Fruit fly (Drosophila melanogaster) whole organism, embryonic: ENCODE results near the gene CG8369.

Experiments used
- Abd-B ChIP-seq: fragments of 200-800 bp; sonication (Bioruptor generic); optimal IDR thresholded peaks from 2 replicates; lab custom pipeline; 2018; ENCODE audit warnings: missing biosample characterization, mild to moderate bottlenecking, missing genetic modification characterization, moderate library complexity
- Atf3 ChIP-seq: fragments of 200-800 bp; sonication (Bioruptor generic); optimal IDR thresholded peaks from 3 replicates; lab custom pipeline; 2016; ENCODE audit warnings: missing biosample characterization, missing genetic modification characterization
- Atf6 ChIP-seq: fragments of 200-800 bp; sonication (Bioruptor generic); IDR thresholded peaks from 2 replicates; pipeline ENCODE4 v1.3.6; 2022; ENCODE audit warnings: missing biosample characterization, missing genetic modification characterization
- Blimp-1 ChIP-seq: fragments of 200-800 bp; sonication (Bioruptor generic); optimal IDR thresholded peaks from 3 replicates; lab custom pipeline; 2018; ENCODE audit warnings: missing biosample characterization, missing genetic modification characterization, mild to moderate bottlenecking, moderate library complexity, missing genetic modification reagents
- CG11398 ChIP-seq: fragments of 200-800 bp; sonication (Bioruptor generic); optimal IDR thresholded peaks from 2 replicates; lab custom pipeline; 2016; ENCODE audit warnings: missing biosample characterization, missing genetic modification characterization
- CG13123 ChIP-seq: fragments of 200-800 bp; sonication (Bioruptor generic); optimal IDR thresholded peaks from 2 replicates; lab custom pipeline; 2016; ENCODE audit warnings: missing biosample characterization, missing genetic modification characterization
- CG14441 ChIP-seq: fragments of 200-800 bp; sonication (Bioruptor generic); IDR thresholded peaks from 2 replicates; pipeline ENCODE4 v1.3.6; 2022; ENCODE audit warnings: missing biosample characterization, missing genetic modification characterization
- CG14965 ChIP-seq: fragments of 200-800 bp; sonication (Bioruptor generic); optimal IDR thresholded peaks from 2 replicates; lab custom pipeline; 2016; ENCODE audit warnings: missing biosample characterization, missing genetic modification characterization, borderline replicate concordance
- CG1603 ChIP-seq: fragments of 200-800 bp; sonication (Bioruptor generic); optimal IDR thresholded peaks from 2 replicates; lab custom pipeline; 2019; ENCODE audit warnings: missing biosample characterization, mild to moderate bottlenecking, missing genetic modification characterization, moderate library complexity
- CG17612 ChIP-seq: fragments of 200-800 bp; sonication (Bioruptor generic); IDR thresholded peaks from 2 replicates; pipeline ENCODE4 v1.3.6; 2022; ENCODE audit warnings: missing biosample characterization, missing genetic modification characterization
- CG18476 ChIP-seq: fragments of 200-800 bp; sonication (Bioruptor generic); optimal IDR thresholded peaks from 2 replicates; lab custom pipeline; 2016; ENCODE audit warnings: missing biosample characterization, mild to moderate bottlenecking, missing genetic modification characterization
- CG18619 ChIP-seq: fragments of 200-800 bp; sonication (Bioruptor generic); optimal IDR thresholded peaks from 3 replicates; lab custom pipeline; 2017; ENCODE audit warnings: missing biosample characterization, mild to moderate bottlenecking, missing genetic modification characterization
- CG2199 ChIP-seq: fragments of 200-800 bp; sonication (Bioruptor generic); IDR thresholded peaks from 3 replicates; pipeline ENCODE4 v1.3.6; 2022; ENCODE audit warnings: missing biosample characterization, missing genetic modification characterization
- CG31224 ChIP-seq: fragments of 200-800 bp; sonication (Bioruptor generic); IDR thresholded peaks from 2 replicates; pipeline ENCODE4 v1.3.6; 2022; ENCODE audit warnings: missing biosample characterization, missing genetic modification characterization
- CG34224 ChIP-seq: fragments of 200-800 bp; sonication (Bioruptor generic); IDR thresholded peaks from 3 replicates; pipeline ENCODE4 v1.3.6; 2022; ENCODE audit warnings: missing biosample characterization, missing genetic modification characterization; ENCODE audit not compliant: partially characterized antibody
- CG42726 ChIP-seq: fragments of 200-800 bp; sonication (Bioruptor generic); IDR thresholded peaks from 2 replicates; pipeline ENCODE4 v1.3.6; 2022; ENCODE audit warnings: missing biosample characterization, missing genetic modification characterization; ENCODE audit not compliant: partially characterized antibody
- CG4730 ChIP-seq: fragments of 200-800 bp; sonication (Bioruptor generic); IDR thresholded peaks from 2 replicates; pipeline ENCODE4 v1.3.6; 2022; ENCODE audit warnings: missing biosample characterization, missing genetic modification characterization
- CG6175 ChIP-seq: fragments of 200-800 bp; sonication (Bioruptor generic); IDR thresholded peaks from 3 replicates; pipeline ENCODE4 v1.3.6; 2022; ENCODE audit warnings: missing biosample characterization, missing genetic modification characterization
- CG6272 ChIP-seq: fragments of 200-800 bp; sonication (Bioruptor generic); IDR thresholded peaks from 2 replicates; pipeline ENCODE4 v1.3.6; 2022; ENCODE audit warnings: missing biosample characterization, missing genetic modification characterization
- CG6683 ChIP-seq: fragments of 200-800 bp; sonication (Bioruptor generic); optimal IDR thresholded peaks from 2 replicates; lab custom pipeline; 2017; ENCODE audit warnings: missing biosample characterization, mild to moderate bottlenecking, missing genetic modification characterization, missing genetic modification reagents
- CG7928 ChIP-seq: fragments of 200-800 bp; sonication (Bioruptor generic); optimal IDR thresholded peaks from 2 replicates; lab custom pipeline; 2017; ENCODE audit warnings: missing biosample characterization, mild to moderate bottlenecking, missing genetic modification characterization
- CG8359 ChIP-seq: fragments of 200-800 bp; sonication (Bioruptor generic); optimal IDR thresholded peaks from 2 replicates; lab custom pipeline; 2017; ENCODE audit warnings: missing biosample characterization, mild to moderate bottlenecking, missing genetic modification characterization, borderline replicate concordance
- CG9215 ChIP-seq: fragments of 200-800 bp; sonication (Bioruptor generic); IDR thresholded peaks from 2 replicates; pipeline ENCODE4 v1.3.6; 2022; ENCODE audit warnings: missing biosample characterization, missing genetic modification characterization
- CG9932 ChIP-seq: fragments of 200-800 bp; sonication (Bioruptor generic); IDR thresholded peaks from 2 replicates; pipeline ENCODE4 v1.3.6; 2022; ENCODE audit warnings: missing biosample characterization, missing genetic modification characterization
- CHES-1-like ChIP-seq: fragments of 200-800 bp; sonication (Bioruptor generic); optimal IDR thresholded peaks from 2 replicates; lab custom pipeline; 2016; ENCODE audit warnings: missing biosample characterization, missing genetic modification characterization
- Gug ChIP-seq: fragments of 200-800 bp; sonication (Bioruptor generic); IDR thresholded peaks from 4 replicates; pipeline ENCODE4 v1.3.6; 2022; ENCODE audit warnings: missing biosample characterization, missing genetic modification characterization
- HLH4C ChIP-seq: fragments of 200-800 bp; sonication (Bioruptor generic); IDR thresholded peaks from 3 replicates; pipeline ENCODE4 v1.3.6; 2022; ENCODE audit warnings: missing biosample characterization, missing genetic modification characterization; ENCODE audit not compliant: partially characterized antibody
- Hey ChIP-seq: fragments of 200-800 bp; sonication (Bioruptor generic); optimal IDR thresholded peaks from 3 replicates; lab custom pipeline; 2018; ENCODE audit warnings: missing biosample characterization, mild to moderate bottlenecking, missing genetic modification characterization
- Hr78 ChIP-seq, 2 experiments: fragments of 200-800 bp in 1 of 2; fragments of >200 bp in 1 of 2; sonication (Bioruptor generic) in 1 of 2; optimal IDR thresholded peaks; 2 replicates each; lab custom pipeline; 2017 to 2019; ENCODE audit warnings: missing biosample characterization in 2 of 2, missing genetic modification characterization in 2 of 2, mild to moderate bottlenecking in 1 of 2, moderate library complexity in 1 of 2
- MBD-R2 ChIP-seq: fragments of 200-800 bp; sonication (Bioruptor generic); IDR thresholded peaks from 2 replicates; pipeline ENCODE4 v1.3.6; 2022; ENCODE audit warnings: missing biosample characterization, missing genetic modification characterization
- MESR4 ChIP-seq: fragments of 200-800 bp; sonication (Bioruptor generic); optimal IDR thresholded peaks from 2 replicates; lab custom pipeline; 2018; ENCODE audit warnings: missing biosample characterization, mild to moderate bottlenecking, missing genetic modification characterization, moderate library complexity
- Mes4 ChIP-seq: fragments of 200-800 bp; sonication (Bioruptor generic); optimal IDR thresholded peaks from 2 replicates; lab custom pipeline; 2016; ENCODE audit warnings: missing biosample characterization, missing genetic modification characterization
- Mrtf ChIP-seq: fragments of 200-800 bp; sonication (Bioruptor generic); IDR thresholded peaks from 3 replicates; pipeline ENCODE4 v1.3.6; 2022; ENCODE audit warnings: missing biosample characterization, missing genetic modification characterization
- Neu2 ChIP-seq: fragments of 200-800 bp; sonication (Bioruptor generic); optimal IDR thresholded peaks from 3 replicates; lab custom pipeline; 2016; ENCODE audit warnings: missing biosample characterization, missing genetic modification characterization, borderline replicate concordance
- Nf-YC ChIP-seq: fragments of 200-800 bp; optimal IDR thresholded peaks from 3 replicates; lab custom pipeline; 2019; ENCODE audit warnings: missing biosample characterization, mild to moderate bottlenecking, missing genetic modification characterization, moderate library complexity
- PHDP ChIP-seq: fragments of 200-800 bp; sonication (Bioruptor generic); optimal IDR thresholded peaks from 3 replicates; lab custom pipeline; 2018; ENCODE audit warnings: missing biosample characterization, mild to moderate bottlenecking, missing genetic modification characterization, moderate library complexity
- Ptx1 ChIP-seq: fragments of 200-800 bp; sonication (Bioruptor generic); IDR thresholded peaks from 2 replicates; pipeline ENCODE4 v1.3.6; 2022; ENCODE audit warnings: missing biosample characterization, missing genetic modification characterization
- cad ChIP-seq: fragments of >200 bp; optimal IDR thresholded peaks from 2 replicates; lab custom pipeline; 2017; ENCODE audit warnings: missing biosample characterization, missing genetic modification characterization
- caup ChIP-seq: fragments of 200-800 bp; sonication (Bioruptor generic); optimal IDR thresholded peaks from 3 replicates; lab custom pipeline; 2017; ENCODE audit warnings: missing biosample characterization, mild to moderate bottlenecking, missing genetic modification characterization, moderate library complexity; ENCODE audit not compliant: severe bottlenecking
- dmrt11E ChIP-seq: fragments of 200-800 bp; sonication (Bioruptor generic); optimal IDR thresholded peaks from 3 replicates; lab custom pipeline; 2018; ENCODE audit warnings: missing biosample characterization, mild to moderate bottlenecking, missing genetic modification characterization, moderate library complexity
- dysf ChIP-seq: fragments of 200-800 bp; sonication (Bioruptor generic); IDR thresholded peaks from 3 replicates; pipeline ENCODE4 v1.3.6; 2022; ENCODE audit warnings: missing biosample characterization, missing genetic modification characterization
- hkb ChIP-seq, 2 experiments: fragments of 200-800 bp in 1 of 2; fragments of >200 bp in 1 of 2; sonication (Bioruptor generic) in 1 of 2; IDR thresholded peaks in 1 of 2; optimal IDR thresholded peaks in 1 of 2; 2 replicates each; pipeline versions ENCODE4 v1.3.6 to Lab custom; 2017 to 2022; ENCODE audit warnings: missing biosample characterization in 1 of 2, missing genetic modification characterization in 1 of 2
- jigr1 ChIP-seq: fragments of 200-800 bp; sonication (Bioruptor generic); IDR thresholded peaks from 3 replicates; pipeline ENCODE4 v1.3.6; 2022; ENCODE audit warnings: missing biosample characterization, missing genetic modification characterization
- maf-S ChIP-seq: fragments of 200-800 bp; sonication (Bioruptor generic); optimal IDR thresholded peaks from 2 replicates; lab custom pipeline; 2016; ENCODE audit warnings: missing biosample characterization, missing genetic modification characterization
- p53 ChIP-seq: fragments of 200-800 bp; sonication (Bioruptor generic); optimal IDR thresholded peaks from 2 replicates; lab custom pipeline; 2016; ENCODE audit warnings: missing biosample characterization, missing genetic modification characterization
- pho ChIP-seq: fragments of 200-800 bp; sonication (Bioruptor generic); optimal IDR thresholded peaks from 2 replicates; lab custom pipeline; 2016; ENCODE audit warnings: missing biosample characterization, missing genetic modification characterization
- ssp ChIP-seq: fragments of 200-800 bp; sonication (Bioruptor generic); IDR thresholded peaks from 2 replicates; pipeline ENCODE4 v1.3.6; 2022; ENCODE audit warnings: missing biosample characterization, missing genetic modification characterization
- tgo ChIP-seq: fragments of 200-800 bp; sonication (Bioruptor generic); IDR thresholded peaks from 3 replicates; pipeline ENCODE4 v1.3.6; 2022; ENCODE audit warnings: missing biosample characterization, missing genetic modification characterization
- yki ChIP-seq: fragments of >200 bp; optimal IDR thresholded peaks from 3 replicates; lab custom pipeline; 2018

The CG8369 gene

dm6 chr3R:8812342-8812966 is 9.4 kb upstream of the CG8369 start (continued):
- peak in 1 of 2 experiments; percentile 36 for TF ChIP-seq Hr78 (GFP tag; optimal IDR thresholded peaks at IDR 0.05; lab: Kevin White, UChicago)
- TF ChIP-seq CG34224 (GFP tag; lab: Robert Waterston, UW), result no peak
- peak; percentile 33; the same call in 1 of the 3 replicates for TF ChIP-seq Mrtf (GFP tag; lab: Robert Waterston, UW)
- TF ChIP-seq CG18619, result no peak
- peak; percentile 73 for TF ChIP-seq CG9932 (GFP tag; lab: Robert Waterston, UW)
- no peak; the same call in 1 of the 2 replicates for TF ChIP-seq Atf6
- peak; percentile 42 for TF ChIP-seq Blimp-1
- no peak for TF ChIP-seq CG6175
- TF ChIP-seq Neu2 (GFP tag; lab: Kevin White, UChicago), result no peak
- peak; percentile 39; the same call in 2 of the 4 replicates for TF ChIP-seq Gug (GFP tag; lab: Robert Waterston, UW)
- TF ChIP-seq Ptx1, result peak; percentile 71
- TF ChIP-seq CG42726 (GFP tag; lab: Robert Waterston, UW), result no peak
- TF ChIP-seq Abd-B, result peak; percentile 39
- TF ChIP-seq CG6272 (GFP tag; lab: Robert Waterston, UW), result peak; percentile 53; the same call in 1 of the 2 replicates
- TF ChIP-seq CG31224, result peak; percentile 23; the same call in 1 of the 2 replicates
- TF ChIP-seq CG18476 (GFP tag; lab: Kevin White, UChicago), result peak; percentile 13
- TF ChIP-seq Hey (tag; lab: Kevin White, UChicago), result no peak
- no peak for TF ChIP-seq CG7928 (GFP tag; lab: Kevin White, UChicago)
- no peak for TF ChIP-seq CG6683
- peak; percentile 85 for TF ChIP-seq CG2199 (GFP tag; lab: Robert Waterston, UW)
- peak; percentile 7 for TF ChIP-seq maf-S (GFP tag; lab: Kevin White, UChicago)
- TF ChIP-seq caup (GFP tag; lab: Kevin White, UChicago), result no peak
- TF ChIP-seq CG14441 (GFP tag; lab: Robert Waterston, UW), result peak; percentile 70
- TF ChIP-seq CG14965 (GFP tag; lab: Kevin White, UChicago), result peak; percentile 42
- TF ChIP-seq dmrt11E (tag; lab: Kevin White, UChicago), result peak; percentile 36
- TF ChIP-seq HLH4C (GFP tag; lab: Robert Waterston, UW), result no peak
- 0 out of 2 replicates have a peak, but pooled peaks have one; percentile 11 for TF ChIP-seq MBD-R2 (GFP tag; lab: Robert Waterston, UW)
- no peak for TF ChIP-seq PHDP (tag; lab: Kevin White, UChicago)
- no peak for TF ChIP-seq cad
- no peak for TF ChIP-seq CG13123 (GFP tag; lab: Kevin White, UChicago)
- peak; percentile 59 for TF ChIP-seq tgo (GFP tag; lab: Robert Waterston, UW)
- TF ChIP-seq Mes4, result no peak
- TF ChIP-seq Nf-YC, result peak; percentile 10
- peak; percentile 70; the same call in 2 of the 3 replicates for TF ChIP-seq dysf
- no peak for TF ChIP-seq CHES-1-like (GFP tag; lab: Kevin White, UChicago)
- no peak for TF ChIP-seq jigr1 (GFP tag; lab: Robert Waterston, UW)
- no peak for TF ChIP-seq MESR4
- TF ChIP-seq CG11398 (GFP tag; lab: Kevin White, UChicago), result peak; percentile 11
- TF ChIP-seq CG8359, result no peak
- TF ChIP-seq CG1603 (tag; lab: Kevin White, UChicago), result peak; percentile 52
- TF ChIP-seq p53 (GFP tag; lab: Kevin White, UChicago), result no peak
- peak; percentile 6 for TF ChIP-seq pho (GFP tag; lab: Kevin White, UChicago)
- no peak for TF ChIP-seq Atf3 (GFP tag; lab: Kevin White, UChicago)
- TF ChIP-seq yki (lab: Kevin White, UChicago), result no peak
- TF ChIP-seq hkb (optimal IDR thresholded peaks at IDR 0.05; lab: Kevin White, UChicago), result no peak
- TF ChIP-seq hkb (GFP tag; IDR thresholded peaks at IDR 0.05; lab: Robert Waterston, UW), result peak; percentile 64
- TF ChIP-seq CG4730 (GFP tag; lab: Robert Waterston, UW), result 0 out of 2 replicates have a peak, but pooled peaks have one; percentile 28
- TF ChIP-seq CG9215, result peak; percentile 58; the same call in 1 of the 2 replicates
- TF ChIP-seq CG17612, result no peak
- no peak for TF ChIP-seq ssp (GFP tag; lab: Robert Waterston, UW)
